Worm (Caenorhabditis elegans): Measurements from ENCODE around the gene bet-2.

Gene bet-2

ce11 chrX:10576410-10576809, 7.3 kb downstream of the bet-2 start:
- no peak for TF ChIP-seq mls-2 (tag; optimal IDR thresholded peaks at IDR 0.05)
- peak; percentile 64 for TF ChIP-seq pha-4 (tag; optimal IDR thresholded peaks at IDR 0.05)
- no peak for TF ChIP-seq sptf-1 (tag; optimal IDR thresholded peaks at IDR 0.05)
- TF ChIP-seq unc-39 (tag; optimal IDR thresholded peaks at IDR 0.05): no peak
- TF ChIP-seq elt-3 (tag; optimal IDR thresholded peaks at IDR 0.05): peak; percentile 47
- peak; percentile 82 for TF ChIP-seq nhr-237 (tag; optimal IDR thresholded peaks at IDR 0.05)
- peak; percentile 2 for TF ChIP-seq unc-62 (GFP tag; optimal IDR thresholded peaks at IDR 0.05)
- TF ChIP-seq mep-1 (tag; optimal IDR thresholded peaks at IDR 0.05): peak; percentile 21
- TF ChIP-seq ces-1 (GFP tag; optimal IDR thresholded peaks at IDR 0.05): peak; percentile 19

ce11 chrX:10576872-10577271, 7.8 kb downstream of the bet-2 start, which contains the start of gene nhx-5:
nhx-5 (plus strand) TSS chrX:10576953.
- TF ChIP-seq ceh-83 (GFP tag; optimal IDR thresholded peaks at IDR 0.05) (no peak), ces-1 (GFP tag; optimal IDR thresholded peaks at IDR 0.05) (peak; percentile 51)

ce11 chrX:10589465-10589864, 20.4 kb downstream of the bet-2 start, which contains the start of gene F57C7.4:
F57C7.4 (minus strand) TSS chrX:10589565.
- TF ChIP-seq ces-1 (GFP tag; optimal IDR thresholded peaks at IDR 0.05): no peak
- TF ChIP-seq ceh-83 (GFP tag; optimal IDR thresholded peaks at IDR 0.05): no peak
- no peak for TF ChIP-seq cnd-1 (tag; optimal IDR thresholded peaks at IDR 0.05)
- TF ChIP-seq flh-1 (GFP tag; optimal IDR thresholded peaks at IDR 0.05): no peak
- no peak for TF ChIP-seq lsy-2 (tag; optimal IDR thresholded peaks at IDR 0.05)
- no peak for TF ChIP-seq pha-4 (tag; optimal IDR thresholded peaks at IDR 0.05)

ce11 chrX:10590772-10591171, 21.7 kb downstream of the bet-2 start:
- TF ChIP-seq nhr-237 (tag; optimal IDR thresholded peaks at IDR 0.05) (no peak), mab-5 (tag; optimal IDR thresholded peaks at IDR 0.05) (no peak), blmp-1 (tag; optimal IDR thresholded peaks at IDR 0.05) (no peak), snpc-4 (tag; optimal IDR thresholded peaks at IDR 0.05) (no peak), ceh-39 (tag; optimal IDR thresholded peaks at IDR 0.05) (no peak), nhr-2 (tag; optimal IDR thresholded peaks at IDR 0.05) (no peak), ham-2 (GFP tag; optimal IDR thresholded peaks at IDR 0.05) (no peak)

ce11 chrX:10591208-10591782, 22.2 kb downstream of the bet-2 start:
- TF ChIP-seq flh-1 (GFP tag; optimal IDR thresholded peaks at IDR 0.05) (no peak), ceh-83 (GFP tag; optimal IDR thresholded peaks at IDR 0.05) (no peak), unc-120 (tag; optimal IDR thresholded peaks at IDR 0.05; ENCODE audit: poor library complexity, severe bottlenecking) (no peak), cnd-1 (tag; optimal IDR thresholded peaks at IDR 0.05) (peak; percentile 76), unc-62 (GFP tag; optimal IDR thresholded peaks at IDR 0.05) (peak; percentile 45), sem-2 (GFP tag; optimal IDR thresholded peaks at IDR 0.05) (no peak), ham-2 (GFP tag; optimal IDR thresholded peaks at IDR 0.05) (no peak), drap-1 (GFP tag; optimal IDR thresholded peaks at IDR 0.05) (no peak), ces-1 (GFP tag; optimal IDR thresholded peaks at IDR 0.05) (peak; percentile 87), lin-32 (GFP tag; optimal IDR thresholded peaks at IDR 0.05) (peak; percentile 5), mep-1 (tag; optimal IDR thresholded peaks at IDR 0.05) (no peak), pha-4 (tag; optimal IDR thresholded peaks at IDR 0.05) (no peak)

ce11 chrX:10593234-10593633, 24.2 kb downstream of the bet-2 start, which contains the start of gene sdn-1:
sdn-1 (minus strand) TSS chrX:10593334.
- TF ChIP-seq flh-1 (GFP tag; optimal IDR thresholded peaks at IDR 0.05) (no peak), bed-3 (GFP tag; optimal IDR thresholded peaks at IDR 0.05) (no peak), cnd-1 (tag; optimal IDR thresholded peaks at IDR 0.05) (no peak), unc-120 (tag; optimal IDR thresholded peaks at IDR 0.05; ENCODE audit: poor library complexity, severe bottlenecking) (no peak), pha-4 (tag; optimal IDR thresholded peaks at IDR 0.05) (no peak), nhr-28 (tag; optimal IDR thresholded peaks at IDR 0.05) (no peak), ceh-39 (tag; optimal IDR thresholded peaks at IDR 0.05) (no peak), nhr-2 (tag; optimal IDR thresholded peaks at IDR 0.05) (no peak), ztf-11 (tag; optimal IDR thresholded peaks at IDR 0.05) (no peak), tbx-8 (GFP tag; optimal IDR thresholded peaks at IDR 0.05) (no peak), lin-13 (tag; optimal IDR thresholded peaks at IDR 0.05) (no peak), unc-62 (GFP tag; optimal IDR thresholded peaks at IDR 0.05) (no peak), nhr-12 (tag; optimal IDR thresholded peaks at IDR 0.05) (no peak), mls-2 (tag; optimal IDR thresholded peaks at IDR 0.05) (no peak), drap-1 (GFP tag; optimal IDR thresholded peaks at IDR 0.05) (no peak), ceh-43 (GFP tag; optimal IDR thresholded peaks at IDR 0.05) (no peak), mab-5 (tag; optimal IDR thresholded peaks at IDR 0.05) (no peak), blmp-1 (tag; optimal IDR thresholded peaks at IDR 0.05) (no peak), elt-3 (tag; optimal IDR thresholded peaks at IDR 0.05) (no peak), elt-1 (tag; optimal IDR thresholded peaks at IDR 0.05; ENCODE audit: borderline replicate concordance, insufficient read depth) (no peak)

All from whole organism, mixed stage, embryonic.